Worm (Caenorhabditis elegans) whole organism, L1 larva: ENCODE measurements around the gene cec-3.

Source experiments
- F16B12.6 ChIP-seq: fragments of 150-350 bp; optimal IDR thresholded peaks from 2 replicates; lab custom pipeline; 2014; ENCODE audit warnings: missing biosample characterization, missing genetic modification characterization
- Y116A8C.19 ChIP-seq: sonication (generic microtip); optimal IDR thresholded peaks from 2 replicates; lab custom pipeline; 2016; ENCODE audit warnings: missing compliant biosample characterization, missing genetic modification characterization, borderline replicate concordance
- aha-1 ChIP-seq: fragments of 150-350 bp; optimal IDR thresholded peaks from 2 replicates; lab custom pipeline; 2014; ENCODE audit warnings: missing biosample characterization, missing genetic modification characterization
- alr-1 ChIP-seq: fragments of 200-800 bp; sonication (Bioruptor generic); optimal IDR thresholded peaks from 2 replicates; lab custom pipeline; 2018; ENCODE audit warnings: borderline replicate concordance, mild to moderate bottlenecking, missing genetic modification characterization, missing compliant biosample characterization
- ama-1 ChIP-seq: fragments of 150-350 bp; optimal IDR thresholded peaks from 2 replicates; lab custom pipeline; 2014
- blmp-1 ChIP-seq: fragments of 150-350 bp; optimal IDR thresholded peaks from 2 replicates; lab custom pipeline; 2014; ENCODE audit warnings: missing biosample characterization, missing genetic modification characterization
- ceh-63 ChIP-seq: fragments of 200-800 bp; sonication (Bioruptor generic); optimal IDR thresholded peaks from 2 replicates; lab custom pipeline; 2018; ENCODE audit warnings: mild to moderate bottlenecking, missing genetic modification characterization, missing compliant biosample characterization
- ceh-88 ChIP-seq: fragments of 200-800 bp; sonication (Bioruptor generic); IDR thresholded peaks from 2 replicates; pipeline ENCODE4 v1.3.6; 2022; ENCODE audit warnings: missing genetic modification characterization, missing compliant biosample characterization
- dpl-1 ChIP-seq, 3 experiments: fragments of 150-350 bp in 2 of 3; sonication (generic microtip) in 1 of 3; optimal IDR thresholded peaks; 2 replicates each; lab custom pipeline; 2014 to 2017; ENCODE audit warnings: missing biosample characterization in 3 of 3, missing genetic modification characterization in 3 of 3, missing genetic modification reagents in 3 of 3
- efl-1 ChIP-seq, 4 experiments: fragments of 150-350 bp; optimal IDR thresholded peaks in 3 of 4; peaks in 1 of 4; 1 replicate in 1 of 4; 2 replicates in 3 of 4; lab custom pipeline; 2014; ENCODE audit warnings: missing biosample characterization in 2 of 4, missing genetic modification characterization in 2 of 4, missing genetic modification reagents in 2 of 4
- egl-27 ChIP-seq, 2 experiments: fragments of 150-350 bp in 1 of 2; sonication (generic microtip); optimal IDR thresholded peaks; 3 replicates each; lab custom pipeline; 2017 to 2018; ENCODE audit warnings: missing biosample characterization in 2 of 2, missing genetic modification characterization in 2 of 2, missing genetic modification reagents in 2 of 2
- fkh-10 ChIP-seq: sonication (generic microtip); optimal IDR thresholded peaks from 2 replicates; lab custom pipeline; 2017; ENCODE audit warnings: missing biosample characterization, missing genetic modification reagents, missing genetic modification characterization
- fos-1 ChIP-seq: fragments of 150-350 bp; optimal IDR thresholded peaks from 2 replicates; lab custom pipeline; 2014; ENCODE audit warnings: missing biosample characterization, missing genetic modification characterization
- isw-1 ChIP-seq: fragments of 200-800 bp; sonication (Bioruptor generic); IDR thresholded peaks from 2 replicates; pipeline ENCODE4 v1.3.6; 2022; ENCODE audit warnings: missing genetic modification characterization, missing compliant biosample characterization
- lin-13 ChIP-seq: fragments of 150-350 bp; optimal IDR thresholded peaks from 2 replicates; lab custom pipeline; 2014; ENCODE audit warnings: missing biosample characterization, missing genetic modification reagents, missing genetic modification characterization
- lin-14 ChIP-seq: fragments of 200-800 bp; sonication (Bioruptor generic); optimal IDR thresholded peaks from 2 replicates; lab custom pipeline; 2018; ENCODE audit warnings: mild to moderate bottlenecking, missing genetic modification characterization, moderate library complexity, missing compliant biosample characterization
- lin-35 ChIP-seq, 2 experiments: fragments of 150-350 bp; optimal IDR thresholded peaks; 2 replicates each; lab custom pipeline; 2014; ENCODE audit warnings: missing biosample characterization in 2 of 2, missing genetic modification characterization in 2 of 2, missing genetic modification reagents in 2 of 2
- lin-39 ChIP-seq: fragments of 150-350 bp; optimal IDR thresholded peaks from 2 replicates; lab custom pipeline; 2014; ENCODE audit warnings: missing biosample characterization, missing genetic modification reagents, missing genetic modification characterization
- lir-3 ChIP-seq: sonication (generic microtip); optimal IDR thresholded peaks from 2 replicates; lab custom pipeline; 2016; ENCODE audit warnings: mild to moderate bottlenecking, missing genetic modification characterization, moderate library complexity, missing compliant biosample characterization; ENCODE audit not compliant: poor library complexity
- lsy-2 ChIP-seq, 2 experiments: fragments of 150-350 bp; optimal IDR thresholded peaks; 2 replicates each; lab custom pipeline; 2014; ENCODE audit warnings: missing biosample characterization in 2 of 2, missing genetic modification characterization in 2 of 2
- mab-9 ChIP-seq: fragments of 200-800 bp; sonication (Bioruptor generic); IDR thresholded peaks from 2 replicates; pipeline ENCODE4 v1.3.6; 2022; ENCODE audit warnings: missing genetic modification reagents, missing genetic modification characterization, missing compliant biosample characterization
- mef-2 ChIP-seq: fragments of 150-350 bp; optimal IDR thresholded peaks from 2 replicates; lab custom pipeline; 2014; ENCODE audit warnings: missing biosample characterization, missing genetic modification characterization
- mep-1 ChIP-seq: fragments of 150-350 bp; optimal IDR thresholded peaks from 2 replicates; lab custom pipeline; 2014; ENCODE audit warnings: missing biosample characterization, missing genetic modification characterization
- nhr-20 ChIP-seq: sonication (generic microtip); optimal IDR thresholded peaks from 2 replicates; lab custom pipeline; 2016; ENCODE audit warnings: mild to moderate bottlenecking, missing genetic modification characterization, missing compliant biosample characterization
- nhr-47 ChIP-seq: sonication (generic microtip); optimal IDR thresholded peaks from 2 replicates; lab custom pipeline; 2016; ENCODE audit warnings: mild to moderate bottlenecking, missing genetic modification characterization, moderate library complexity, missing compliant biosample characterization
- nhr-77 ChIP-seq: fragments of 150-350 bp; optimal IDR thresholded peaks from 2 replicates; lab custom pipeline; 2014; ENCODE audit warnings: missing biosample characterization, missing genetic modification characterization
- nhr-84 ChIP-seq: sonication (generic microtip); optimal IDR thresholded peaks from 2 replicates; lab custom pipeline; 2017; ENCODE audit warnings: missing biosample characterization, missing genetic modification characterization
- pqm-1 ChIP-seq: sonication (generic microtip); optimal IDR thresholded peaks from 3 replicates; lab custom pipeline; 2017; ENCODE audit warnings: missing biosample characterization, missing genetic modification characterization
- rnt-1 ChIP-seq: sonication (generic microtip); optimal IDR thresholded peaks from 2 replicates; lab custom pipeline; 2016; ENCODE audit warnings: mild to moderate bottlenecking, missing genetic modification characterization, moderate library complexity, missing compliant biosample characterization
- sptf-1 ChIP-seq: fragments of 150-350 bp; optimal IDR thresholded peaks from 2 replicates; lab custom pipeline; 2014; ENCODE audit warnings: missing biosample characterization, missing genetic modification characterization
- unc-130 ChIP-seq: fragments of 150-350 bp; optimal IDR thresholded peaks from 2 replicates; lab custom pipeline; 2017; ENCODE audit warnings: missing biosample characterization, missing genetic modification characterization, inconsistent platforms
- unc-86 ChIP-seq: sonication (generic microtip); optimal IDR thresholded peaks from 2 replicates; lab custom pipeline; 2016; ENCODE audit warnings: missing genetic modification characterization, missing compliant biosample characterization
- xbp-1 ChIP-seq: sonication (generic microtip); optimal IDR thresholded peaks from 2 replicates; lab custom pipeline; 2016; ENCODE audit warnings: missing genetic modification characterization, missing compliant biosample characterization
- ztf-4 ChIP-seq: fragments of 150-350 bp; optimal IDR thresholded peaks from 2 replicates; lab custom pipeline; 2014; ENCODE audit warnings: missing biosample characterization, missing genetic modification characterization

Gene cec-3

ce11 chrII:7853679-7854078, 3.7 kb downstream of the cec-3 start, which contains the start of gene T09A5.5:
Gene T09A5.5 (minus strand): TSS chrII:7853779.
- TF ChIP-seq ceh-63 (GFP tag; lab: Kevin White, UChicago) (no peak), fos-1 (no peak), Y116A8C.19 (tag; lab: Kevin White, UChicago) (no peak), egl-27 (tag; optimal IDR thresholded peaks at IDR 0.05; lab: Kevin White, UChicago) (no peak)
- TF ChIP-seq, all 84 proteins: peak for 0

ce11 chrII:7851480-7851879, 5.9 kb downstream of the cec-3 start:
- TF ChIP-seq efl-1 (optimal IDR thresholded peaks at IDR 0.05; lab: Kevin White, UChicago) (no peak), efl-1 (GFP tag; optimal IDR thresholded peaks at IDR 0.05 in 1 of 2; lab: Kevin White, UChicago) (peak in 1 of 2 experiments; percentile 77), sptf-1 (tag; lab: Kevin White, UChicago) (no peak), aha-1 (no peak), alr-1 (tag; lab: Kevin White, UChicago) (no peak), ceh-88 (GFP tag; lab: Robert Waterston, UW) (no peak), pqm-1 (no peak), lin-35 (GFP tag; optimal IDR thresholded peaks at IDR 0.05; lab: Kevin White, UChicago) (peak in 1 of 2 experiments; percentile 23), lin-14 (GFP tag; lab: Kevin White, UChicago) (peak; percentile 10), lin-13 (GFP tag; lab: Kevin White, UChicago) (no peak), mep-1 (tag; lab: Kevin White, UChicago) (peak; percentile 16), unc-86 (no peak), mab-9 (GFP tag; lab: Robert Waterston, UW) (no peak)

- no peak for TF ChIP-seq alr-1 (tag; lab: Kevin White, UChicago)
- no peak for TF ChIP-seq nhr-20 (tag; lab: Kevin White, UChicago)
- TF ChIP-seq lsy-2 (tag; optimal IDR thresholded peaks at IDR 0.05; lab: Kevin White, UChicago): peak in 1 of 2 experiments; percentile 24
- peak; percentile 28 for TF ChIP-seq rnt-1
- TF ChIP-seq lin-14 (GFP tag; lab: Kevin White, UChicago): peak; percentile 59
- TF ChIP-seq nhr-84 (tag; lab: Kevin White, UChicago): no peak
- TF ChIP-seq blmp-1 (tag; lab: Kevin White, UChicago): peak; percentile 78
- no peak for TF ChIP-seq efl-1 (optimal IDR thresholded peaks at IDR 0.05; lab: Kevin White, UChicago)
- TF ChIP-seq efl-1 (GFP tag; optimal IDR thresholded peaks at IDR 0.05 in 1 of 2; lab: Kevin White, UChicago): peak in 1 of 2 experiments; percentile 42
These were observed 6.8 kb downstream of the cec-3 start for ce11 chrII:7850575-7850974.

- TF ChIP-seq fos-1 (no peak), lin-39 (tag; lab: Kevin White, UChicago) (no peak), ztf-4 (tag; lab: Kevin White, UChicago) (no peak), efl-1 (optimal IDR thresholded peaks at IDR 0.05; lab: Kevin White, UChicago) (no peak), efl-1 (GFP tag; optimal IDR thresholded peaks at IDR 0.05 in 1 of 2; lab: Kevin White, UChicago) (no peak), unc-130 (tag; lab: Kevin White, UChicago) (no peak), ceh-88 (GFP tag; lab: Robert Waterston, UW) (no peak), Y116A8C.19 (tag; lab: Kevin White, UChicago) (no peak), isw-1 (no peak), ama-1 (lab: Kevin White, UChicago) (no peak)
These were observed 7.7 kb downstream of the cec-3 start, which contains the start of gene acr-7 for ce11 chrII:7849697-7850096. Gene acr-7 (minus strand): TSS chrII:7849797.

ce11 chrII:7845571-7846236, 11.7 kb downstream of the cec-3 start, which contains the start of gene T09A5.4:
Gene T09A5.4 (plus strand): TSS chrII:7846186.
- TF ChIP-seq mef-2 (tag; lab: Kevin White, UChicago) (no peak), nhr-47 (tag; lab: Kevin White, UChicago) (no peak), efl-1 (optimal IDR thresholded peaks at IDR 0.05; lab: Kevin White, UChicago) (peak in 1 of 2 experiments; percentile 10), efl-1 (GFP tag; optimal IDR thresholded peaks at IDR 0.05 in 1 of 2; lab: Kevin White, UChicago) (no peak), F16B12.6 (no peak), lin-14 (GFP tag; lab: Kevin White, UChicago) (peak; percentile 14), lsy-2 (tag; optimal IDR thresholded peaks at IDR 0.05; lab: Kevin White, UChicago) (peak in 1 of 2 experiments; percentile 32), nhr-77 (peak; percentile 7), rnt-1 (no peak), xbp-1 (tag; lab: Kevin White, UChicago) (no peak), lir-3 (tag; lab: Kevin White, UChicago) (no peak), fkh-10 (GFP tag; lab: Kevin White, UChicago) (no peak), dpl-1 (GFP tag; optimal IDR thresholded peaks at IDR 0.05; lab: Kevin White, UChicago) (peak in 1 of 3 experiments; percentile 18)
